Fruit fly (Drosophila melanogaster) whole organism, wandering third instar larva: ENCODE results near the gene CG9953.

Experiments
- CG9705 ChIP-seq: fragments of 200-800 bp; sonication (Bioruptor generic); optimal IDR thresholded peaks from 2 replicates; lab custom pipeline; 2018; ENCODE audit warnings: missing biosample characterization, mild to moderate bottlenecking, missing genetic modification characterization
- CrebA ChIP-seq: fragments of 200-800 bp; sonication (Bioruptor generic); optimal IDR thresholded peaks from 2 replicates; lab custom pipeline; 2016; ENCODE audit warnings: missing biosample characterization, mild to moderate bottlenecking, missing genetic modification characterization, borderline replicate concordance
- GATAd ChIP-seq: sonication (Bioruptor generic); optimal IDR thresholded peaks from 2 replicates; lab custom pipeline; 2016; ENCODE audit warnings: missing biosample characterization, missing genetic modification characterization
- Hr83 ChIP-seq: fragments of 200-300 bp; sonication (Bioruptor generic); optimal IDR thresholded peaks from 2 replicates; lab custom pipeline; 2016; ENCODE audit warnings: missing biosample characterization, mild to moderate bottlenecking, missing genetic modification characterization, moderate library complexity; ENCODE audit not compliant: poor library complexity, severe bottlenecking
- OdsH ChIP-seq: fragments of 200-800 bp; sonication (Bioruptor generic); optimal IDR thresholded peaks from 2 replicates; lab custom pipeline; 2016; ENCODE audit warnings: missing biosample characterization, mild to moderate bottlenecking, missing genetic modification characterization
- Rel ChIP-seq, 2 experiments: fragments of 200-800 bp; sonication (Bioruptor generic) in 1 of 2; optimal IDR thresholded peaks; 2 replicates in 1 of 2; 3 replicates in 1 of 2; lab custom pipeline; 2016 to 2019; ENCODE audit warnings: mild to moderate bottlenecking in 2 of 2, missing biosample characterization in 2 of 2, missing genetic modification characterization in 2 of 2, moderate library complexity in 1 of 2
- Vsx2 ChIP-seq: fragments of 200-300, 225-300 bp; sonication (Bioruptor generic); optimal IDR thresholded peaks from 2 replicates; lab custom pipeline; 2018; ENCODE audit warnings: missing biosample characterization, missing genetic modification characterization; ENCODE audit not compliant: partially characterized antibody
- dsf ChIP-seq: sonication (Bioruptor generic); optimal IDR thresholded peaks from 2 replicates; lab custom pipeline; 2016; ENCODE audit warnings: missing biosample characterization, missing genetic modification characterization, borderline replicate concordance
- ey ChIP-seq: fragments of 200-800 bp; sonication (Bioruptor generic); optimal IDR thresholded peaks from 2 replicates; lab custom pipeline; 2016; ENCODE audit warnings: missing biosample characterization, missing genetic modification characterization
- h ChIP-seq: fragments of 200-800 bp; sonication (Bioruptor generic); optimal IDR thresholded peaks from 3 replicates; lab custom pipeline; 2016; ENCODE audit warnings: missing biosample characterization, mild to moderate bottlenecking, missing genetic modification characterization
- psq ChIP-seq: fragments of 200-800 bp; sonication (Bioruptor generic); optimal IDR thresholded peaks from 3 replicates; lab custom pipeline; 2017; ENCODE audit warnings: missing biosample characterization, mild to moderate bottlenecking, missing genetic modification characterization, moderate library complexity
- sage ChIP-seq: fragments of 200-800 bp; sonication (Bioruptor generic); optimal IDR thresholded peaks from 2 replicates; lab custom pipeline; 2016; ENCODE audit warnings: missing biosample characterization, mild to moderate bottlenecking, missing genetic modification characterization

DNA sequence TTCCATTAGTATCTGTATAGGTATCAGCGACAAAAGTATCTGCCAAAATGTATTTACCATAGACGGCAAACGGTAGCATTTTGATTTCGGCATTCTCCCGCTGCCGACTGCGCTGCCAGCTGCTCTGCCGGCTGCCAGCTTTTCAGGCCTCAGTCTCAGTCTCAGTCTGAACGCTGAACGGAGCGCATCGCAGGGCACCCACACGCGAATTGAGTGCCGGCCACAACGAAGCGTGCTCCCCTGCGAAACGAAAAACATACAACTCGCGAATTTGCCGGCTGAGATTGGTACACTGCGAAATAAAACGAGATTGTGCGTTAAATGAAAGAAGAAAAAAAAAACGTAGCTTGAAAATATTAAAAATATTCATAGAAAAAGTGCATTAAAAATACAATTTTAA, 29.2 kb downstream of the CG9953 start, which contains the start of gene Mp:
- TF ChIP-seq Rel (GFP tag; optimal IDR thresholded peaks at IDR 0.05; lab: Kevin White, UChicago) (no peak), Rel (tag; optimal IDR thresholded peaks at IDR 0.05; lab: Kevin White, UChicago) (no peak), psq (no peak), dsf (GFP tag; lab: Kevin White, UChicago) (no peak), h (GFP tag; lab: Kevin White, UChicago) (no peak), CG9705 (GFP tag; lab: Kevin White, UChicago) (no peak), Vsx2 (GFP tag; lab: Kevin White, UChicago) (no peak), OdsH (GFP tag; lab: Kevin White, UChicago) (no peak), ey (GFP tag; lab: Kevin White, UChicago) (no peak), Hr83 (no peak), GATAd (GFP tag; lab: Kevin White, UChicago) (no peak), sage (GFP tag; lab: Kevin White, UChicago) (no peak), CrebA (GFP tag; lab: Kevin White, UChicago) (no peak)
